Worm (Caenorhabditis elegans): Measurements from ENCODE around the gene adal-1.

ce11 chrII:6923792-6924191 lies 30.4 kb upstream of the adal-1 start:
- TF ChIP-seq nhr-11 (tag; optimal IDR thresholded peaks at IDR 0.05) (no peak), lin-13 (GFP tag; optimal IDR thresholded peaks at IDR 0.05) (no peak), mep-1 (tag; optimal IDR thresholded peaks at IDR 0.05) (no peak), C04F5.9 (tag; optimal IDR thresholded peaks at IDR 0.05) (no peak), unc-62 (GFP tag; optimal IDR thresholded peaks at IDR 0.05) (no peak), aha-1 (tag; optimal IDR thresholded peaks at IDR 0.05) (no peak), mdl-1 (tag; optimal IDR thresholded peaks at IDR 0.05) (no peak), zag-1 (tag; optimal IDR thresholded peaks at IDR 0.05) (no peak), nhr-28 (tag; optimal IDR thresholded peaks at IDR 0.05) (no peak)

Measured in whole organism, L1 larva.